Fruit fly (Drosophila melanogaster) whole organism, prepupa: ENCODE results near the gene MsrA.

Experiments
- CG10669 ChIP-seq: fragments of 200-800 bp; sonication (Bioruptor generic); optimal IDR thresholded peaks from 3 replicates; lab custom pipeline; 2018; ENCODE audit warnings: missing biosample characterization, mild to moderate bottlenecking, missing genetic modification characterization, moderate library complexity
- CG11762 ChIP-seq: fragments of 200-800 bp; sonication (Bioruptor generic); optimal IDR thresholded peaks from 3 replicates; lab custom pipeline; 2016; ENCODE audit warnings: missing biosample characterization, missing genetic modification characterization; ENCODE audit not compliant: insufficient read depth
- CG11902 ChIP-seq: fragments of 200-800 bp; sonication (Bioruptor generic); optimal IDR thresholded peaks from 3 replicates; lab custom pipeline; 2016; ENCODE audit warnings: missing biosample characterization, missing genetic modification characterization
- CG3032 ChIP-seq: fragments of 200-800 bp; optimal IDR thresholded peaks from 2 replicates; lab custom pipeline; 2019; ENCODE audit warnings: missing biosample characterization, mild to moderate bottlenecking, missing genetic modification characterization, moderate library complexity
- CG31627 ChIP-seq: fragments of 200-800 bp; sonication (Bioruptor generic); optimal IDR thresholded peaks from 3 replicates; lab custom pipeline; 2016; ENCODE audit warnings: missing biosample characterization, missing genetic modification characterization
- CG32006 ChIP-seq: fragments of 200-800 bp; sonication (Bioruptor generic); optimal IDR thresholded peaks from 3 replicates; lab custom pipeline; 2017; ENCODE audit warnings: missing biosample characterization, mild to moderate bottlenecking, missing genetic modification characterization
- CG34406 ChIP-seq: fragments of 200-800 bp; sonication (Bioruptor generic); optimal IDR thresholded peaks from 3 replicates; lab custom pipeline; 2016; ENCODE audit warnings: missing biosample characterization, missing genetic modification characterization
- CG4318 ChIP-seq: fragments of 200-800 bp; sonication (Bioruptor generic); optimal IDR thresholded peaks from 3 replicates; lab custom pipeline; 2017; ENCODE audit warnings: missing biosample characterization, mild to moderate bottlenecking, missing genetic modification characterization
- CG6163 ChIP-seq: fragments of 200-800 bp; sonication (Bioruptor generic); IDR thresholded peaks from 3 replicates; pipeline ENCODE4 v1.3.6; 2022; ENCODE audit warnings: missing biosample characterization, missing genetic modification characterization
- CG6276 ChIP-seq: fragments of 200-800 bp; sonication (Bioruptor generic); optimal IDR thresholded peaks from 2 replicates; lab custom pipeline; 2017; ENCODE audit warnings: missing biosample characterization, mild to moderate bottlenecking, missing genetic modification characterization
- CG6792 ChIP-seq: fragments of 200-800 bp; sonication (Bioruptor generic); optimal IDR thresholded peaks from 3 replicates; lab custom pipeline; 2016; ENCODE audit warnings: missing biosample characterization, missing genetic modification characterization
- CG6808 ChIP-seq: fragments of 200-800 bp; sonication (Bioruptor generic); optimal IDR thresholded peaks from 3 replicates; lab custom pipeline; 2017; ENCODE audit warnings: missing biosample characterization, missing genetic modification characterization, mild to moderate bottlenecking, moderate library complexity, missing genetic modification reagents
- CG6854 ChIP-seq: fragments of 200-800 bp; sonication (Bioruptor generic); optimal IDR thresholded peaks from 2 replicates; lab custom pipeline; 2017; ENCODE audit warnings: missing biosample characterization, mild to moderate bottlenecking, missing genetic modification characterization
- CG8119 ChIP-seq: fragments of 200-800 bp; sonication (Bioruptor generic); IDR thresholded peaks from 3 replicates; pipeline ENCODE4 v1.3.6; 2022; ENCODE audit warnings: missing biosample characterization, missing genetic modification characterization
- CG9139 ChIP-seq: fragments of 200-800 bp; sonication (Bioruptor generic); optimal IDR thresholded peaks from 3 replicates; lab custom pipeline; 2017; ENCODE audit warnings: missing biosample characterization, mild to moderate bottlenecking, missing genetic modification characterization
- Eip75B ChIP-seq: fragments of 200-800 bp; sonication (Bioruptor generic); optimal IDR thresholded peaks from 3 replicates; lab custom pipeline; 2016; ENCODE audit warnings: missing biosample characterization, missing genetic modification characterization
- Eip78C ChIP-seq: fragments of 200-800 bp; sonication (Bioruptor generic); peaks from one replicate; lab custom pipeline; 2016; ENCODE audit warnings: missing biosample characterization, missing genetic modification characterization
- Eip93F ChIP-seq: fragments of 200-800 bp; sonication (Bioruptor generic); optimal IDR thresholded peaks from 2 replicates; lab custom pipeline; 2016; ENCODE audit warnings: missing biosample characterization, mild to moderate bottlenecking, missing genetic modification characterization
- Ets21C ChIP-seq: fragments of 200-800 bp; sonication (Bioruptor generic); optimal IDR thresholded peaks from 3 replicates; lab custom pipeline; 2016; ENCODE audit warnings: missing biosample characterization, missing genetic modification characterization
- Ets96B ChIP-seq: fragments of 200-800 bp; optimal IDR thresholded peaks from 2 replicates; lab custom pipeline; 2019; ENCODE audit warnings: missing biosample characterization, mild to moderate bottlenecking, missing genetic modification characterization, moderate library complexity
- Hr39 ChIP-seq: fragments of 200-800 bp; sonication (Bioruptor generic); optimal IDR thresholded peaks from 2 replicates; lab custom pipeline; 2016; ENCODE audit warnings: missing biosample characterization, missing genetic modification characterization
- Hr4 ChIP-seq: fragments of 200-800 bp; sonication (Bioruptor generic); optimal IDR thresholded peaks from 3 replicates; lab custom pipeline; 2016; ENCODE audit warnings: missing biosample characterization, missing genetic modification characterization
- Lpt ChIP-seq: fragments of 200-800 bp; sonication (Bioruptor generic); optimal IDR thresholded peaks from 3 replicates; lab custom pipeline; 2016; ENCODE audit warnings: missing biosample characterization, missing genetic modification characterization
- Met ChIP-seq: fragments of 200-800 bp; sonication (Bioruptor generic); optimal IDR thresholded peaks from 3 replicates; lab custom pipeline; 2016; ENCODE audit warnings: missing biosample characterization, missing genetic modification characterization
- Smox ChIP-seq: fragments of 200-800 bp; sonication (Bioruptor generic); optimal IDR thresholded peaks from 3 replicates; lab custom pipeline; 2016; ENCODE audit warnings: missing biosample characterization, missing genetic modification characterization
- Sox102F ChIP-seq: fragments of 200-800 bp; sonication (Bioruptor generic); optimal IDR thresholded peaks from 2 replicates; lab custom pipeline; 2016; ENCODE audit warnings: missing biosample characterization, mild to moderate bottlenecking, missing genetic modification characterization
- Sox15 ChIP-seq: fragments of 200-800 bp; sonication (Bioruptor generic); optimal IDR thresholded peaks from 3 replicates; lab custom pipeline; 2016; ENCODE audit warnings: missing biosample characterization, missing genetic modification characterization
- achi ChIP-seq: fragments of 200-800 bp; sonication (Bioruptor generic); optimal IDR thresholded peaks from 3 replicates; lab custom pipeline; 2016; ENCODE audit warnings: missing biosample characterization, missing genetic modification characterization
- acj6 ChIP-seq: fragments of 200-800 bp; sonication (Bioruptor generic); optimal IDR thresholded peaks from 3 replicates; lab custom pipeline; 2016; ENCODE audit warnings: missing biosample characterization, missing genetic modification characterization
- cyc ChIP-seq: fragments of 200-800 bp; sonication (Bioruptor generic); optimal IDR thresholded peaks from 3 replicates; lab custom pipeline; 2016; ENCODE audit warnings: missing biosample characterization, missing genetic modification characterization
- dsx ChIP-seq: fragments of 200-800 bp; optimal IDR thresholded peaks from 3 replicates; lab custom pipeline; 2019; ENCODE audit warnings: missing biosample characterization, mild to moderate bottlenecking, missing genetic modification characterization, moderate library complexity; ENCODE audit not compliant: poor library complexity, severe bottlenecking
- eg ChIP-seq: fragments of 200-800 bp; sonication (Bioruptor generic); IDR thresholded peaks from 3 replicates; pipeline ENCODE4 v1.3.6; 2022; ENCODE audit warnings: missing biosample characterization, missing genetic modification characterization
- esn ChIP-seq: fragments of 200-800 bp; sonication (Bioruptor generic); optimal IDR thresholded peaks from 2 replicates; lab custom pipeline; 2016; ENCODE audit warnings: missing biosample characterization, mild to moderate bottlenecking, missing genetic modification characterization, moderate library complexity
- fd85E ChIP-seq: fragments of 200-800 bp; sonication (Bioruptor generic); optimal IDR thresholded peaks from 3 replicates; lab custom pipeline; 2016; ENCODE audit warnings: missing biosample characterization, missing genetic modification characterization
- fkh ChIP-seq: fragments of 200-800 bp; sonication (Bioruptor generic); optimal IDR thresholded peaks from 3 replicates; lab custom pipeline; 2017; ENCODE audit warnings: missing biosample characterization, mild to moderate bottlenecking, missing genetic modification characterization, moderate library complexity
- net ChIP-seq: fragments of 200-800 bp; sonication (Bioruptor generic); optimal IDR thresholded peaks from 3 replicates; lab custom pipeline; 2016; ENCODE audit warnings: missing biosample characterization, missing genetic modification characterization
- pdm3 ChIP-seq: fragments of 200-800 bp; sonication (Bioruptor generic); optimal IDR thresholded peaks from 3 replicates; lab custom pipeline; 2016; ENCODE audit warnings: missing biosample characterization, missing genetic modification characterization
- salr ChIP-seq, 2 experiments: fragments of 200-800 bp; sonication (Bioruptor generic); optimal IDR thresholded peaks; 3 replicates each; lab custom pipeline; 2016 to 2018; ENCODE audit warnings: missing biosample characterization in 2 of 2, missing genetic modification characterization in 2 of 2, mild to moderate bottlenecking in 1 of 2
- spab ChIP-seq: fragments of 200-800 bp; sonication (Bioruptor generic); optimal IDR thresholded peaks from 2 replicates; lab custom pipeline; 2017; ENCODE audit warnings: missing biosample characterization, mild to moderate bottlenecking, missing genetic modification characterization, missing genetic modification reagents
- ss ChIP-seq, 2 experiments: fragments of 200-800 bp; sonication (Bioruptor generic); optimal IDR thresholded peaks; 2 replicates in 1 of 2; 3 replicates in 1 of 2; lab custom pipeline; 2017 to 2018; ENCODE audit warnings: mild to moderate bottlenecking in 2 of 2, missing biosample characterization in 2 of 2, missing genetic modification characterization in 2 of 2, moderate library complexity in 1 of 2
- topi ChIP-seq: fragments of 200-800 bp; sonication (Bioruptor generic); optimal IDR thresholded peaks from 3 replicates; lab custom pipeline; 2016; ENCODE audit warnings: missing biosample characterization, missing genetic modification characterization

MsrA gene

DNA sequence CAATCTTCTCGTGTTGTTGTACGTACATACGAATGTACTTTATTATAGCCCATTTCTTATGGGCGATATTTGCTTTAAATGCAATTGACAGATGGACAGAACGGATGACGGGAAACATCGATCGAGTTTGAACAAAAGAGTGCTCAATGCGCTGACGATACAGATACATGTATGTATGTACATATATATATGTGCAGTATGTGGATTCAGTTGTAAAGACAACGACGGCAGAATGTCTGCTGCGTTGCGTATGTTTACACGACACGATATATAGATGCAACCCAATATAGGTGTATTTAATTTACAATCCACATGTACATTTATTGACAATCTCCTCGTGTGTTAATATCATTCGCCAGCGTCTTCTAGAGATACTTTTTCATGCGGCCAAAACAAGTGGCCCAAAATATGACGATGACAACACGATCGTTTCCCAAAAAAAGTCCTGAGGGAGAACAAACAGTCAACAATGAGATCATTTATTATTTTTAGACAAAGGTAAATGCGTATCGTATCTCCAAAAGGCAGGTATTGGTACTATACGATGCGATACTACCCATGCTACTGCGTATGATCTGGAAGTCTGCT lies 19.9 kb downstream of the MsrA start (continued):
- TF ChIP-seq topi (no peak), CG9139 (GFP tag; lab: Kevin White, UChicago) (no peak), dsx (no peak), CG6808 (GFP tag; lab: Kevin White, UChicago) (peak; percentile 14), CG6163 (GFP tag; lab: Robert Waterston, UW) (no peak), net (GFP tag; lab: Kevin White, UChicago) (no peak), Lpt (GFP tag; lab: Kevin White, UChicago) (no peak), fd85E (no peak), Hr39 (GFP tag; lab: Kevin White, UChicago) (no peak), cyc (no peak), Met (GFP tag; lab: Kevin White, UChicago) (no peak), CG34406 (GFP tag; lab: Kevin White, UChicago) (no peak), eg (no peak), CG8119 (GFP tag; lab: Robert Waterston, UW) (no peak)

DNA sequence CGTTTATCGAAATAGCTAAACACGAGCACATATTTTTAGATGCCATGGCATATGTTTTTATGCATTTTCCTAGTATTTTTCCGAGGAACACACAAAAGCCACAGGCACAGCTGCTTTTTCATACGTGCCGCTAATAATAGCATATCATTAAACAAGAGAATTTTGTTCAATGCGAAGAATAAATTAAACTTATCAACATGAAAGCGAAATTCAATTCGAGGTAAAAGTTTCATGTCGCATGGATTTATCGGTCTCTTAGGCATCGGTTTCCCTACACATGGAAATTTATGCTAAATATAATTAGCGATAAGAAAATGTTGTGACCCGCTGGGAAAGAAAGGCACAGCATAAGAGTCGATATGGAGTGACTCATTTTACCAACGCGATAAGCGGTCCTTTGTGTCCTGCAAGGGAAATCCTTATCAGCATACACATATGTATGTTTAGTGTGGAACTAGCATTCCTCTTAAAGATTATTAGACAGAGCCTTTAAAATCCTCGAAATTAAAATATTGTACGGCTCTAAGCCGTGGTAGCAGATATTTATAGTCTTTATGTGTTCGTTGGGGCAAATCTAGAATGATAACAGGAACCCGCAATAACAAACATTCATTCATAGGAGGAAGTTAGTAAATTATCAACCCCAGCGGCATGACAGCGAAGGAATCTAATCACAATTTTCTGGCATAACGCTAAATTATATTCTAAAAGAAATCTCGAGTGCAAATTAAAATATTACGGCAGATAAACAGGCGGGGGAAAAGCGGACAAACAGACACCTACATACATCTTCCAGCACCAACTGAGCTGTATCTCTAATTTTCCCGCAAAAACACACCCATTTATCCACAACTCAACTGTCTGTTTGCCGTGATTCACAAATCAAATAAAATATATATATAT lies 20.8 kb downstream of the MsrA start, which contains the start of gene CG43248:
CG43248 (minus strand) TSS at position 51 of the 903 bp plus-strand sequence.
- TF ChIP-seq fkh (GFP tag; lab: Kevin White, UChicago) (no peak), salr (GFP tag; optimal IDR thresholded peaks at IDR 0.05; lab: Kevin White, UChicago) (no peak), CG31627 (GFP tag; lab: Kevin White, UChicago) (no peak), Met (GFP tag; lab: Kevin White, UChicago) (no peak), Ets21C (GFP tag; lab: Kevin White, UChicago) (no peak)
- TF ChIP-seq, all 60 proteins: peak for 0

DNA sequence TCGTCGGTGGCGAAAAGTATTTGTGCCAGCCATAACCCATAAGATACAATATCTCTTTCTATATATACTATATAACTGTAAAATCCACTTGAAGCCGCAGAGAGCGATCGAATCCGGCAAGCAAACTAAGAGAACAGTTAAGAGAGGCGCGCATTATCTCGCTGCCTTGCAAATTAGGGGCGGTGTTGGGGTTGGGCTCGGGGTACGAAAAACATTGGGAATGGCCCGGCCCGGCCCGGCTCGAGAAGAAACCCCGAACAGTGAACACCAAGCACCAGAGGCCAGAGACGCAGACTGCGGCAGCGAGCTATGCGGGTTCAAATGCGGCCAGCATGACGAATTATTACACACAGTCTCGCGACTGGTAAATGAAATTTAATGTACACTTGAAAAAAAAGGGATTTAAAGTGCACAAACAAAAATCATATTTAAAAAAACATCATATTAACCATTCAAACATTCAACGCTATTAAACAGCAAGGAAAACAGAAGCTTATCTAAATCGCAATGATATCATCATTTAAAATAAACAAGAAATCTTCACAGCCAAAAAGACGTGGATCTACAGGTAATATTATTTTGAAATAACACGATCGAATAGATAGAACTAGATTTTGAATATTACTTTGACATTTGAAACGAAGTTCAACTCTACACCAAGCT lies 21.6 kb downstream of the MsrA start:
- TF ChIP-seq Eip75B (GFP tag; lab: Kevin White, UChicago) (peak; percentile 38), cyc (peak; percentile 65), CG11902 (GFP tag; lab: Kevin White, UChicago) (no peak), dsx (peak; percentile 30), Ets21C (GFP tag; lab: Kevin White, UChicago) (peak; percentile 27), CG9139 (GFP tag; lab: Kevin White, UChicago) (no peak), fkh (GFP tag; lab: Kevin White, UChicago) (no peak), achi (peak; percentile 11), acj6 (GFP tag; lab: Kevin White, UChicago) (peak; percentile 1), Eip93F (GFP tag; lab: Kevin White, UChicago) (peak; percentile 34), Ets96B (peak; percentile 10), Sox15 (GFP tag; lab: Kevin White, UChicago) (no peak), CG32006 (peak; percentile 68), Smox (GFP tag; lab: Kevin White, UChicago) (peak; percentile 42), CG34406 (GFP tag; lab: Kevin White, UChicago) (no peak), topi (peak; percentile 63), Met (GFP tag; lab: Kevin White, UChicago) (peak; percentile 63), Eip78C (GFP tag; lab: Kevin White, UChicago) (peak; percentile 81), CG11762 (peak; percentile 44), fd85E (no peak), Hr39 (GFP tag; lab: Kevin White, UChicago) (peak; percentile 61), pdm3 (GFP tag; lab: Kevin White, UChicago) (peak; percentile 41), ss (GFP tag; optimal IDR thresholded peaks at IDR 0.05; lab: Kevin White, UChicago) (no peak), CG10669 (GFP tag; lab: Kevin White, UChicago) (peak; percentile 35), spab (GFP tag; lab: Kevin White, UChicago) (peak; percentile 52), CG6276 (GFP tag; lab: Kevin White, UChicago) (peak; percentile 77), CG6792 (GFP tag; lab: Kevin White, UChicago) (no peak), CG3032 (tag; lab: Kevin White, UChicago) (peak; percentile 43), Hr4 (GFP tag; lab: Kevin White, UChicago) (peak; percentile 47), CG6854 (GFP tag; lab: Kevin White, UChicago) (peak; percentile 56), Sox102F (GFP tag; lab: Kevin White, UChicago) (no peak), CG4318 (GFP tag; lab: Kevin White, UChicago) (peak; percentile 45), CG8119 (GFP tag; lab: Robert Waterston, UW) (peak; percentile 48; the same call in 2 of the 3 replicates), esn (peak; percentile 47), net (GFP tag; lab: Kevin White, UChicago) (no peak)
